Worm (Caenorhabditis elegans) whole organism, young adult: ENCODE data around the gene tba-7.
A peak's percentile ranks its signal among the peaks of the same experiment; 100 is the strongest.

Experiments used
- B0336.3 ChIP-seq: fragments of 200-800 bp; sonication (Bioruptor generic); IDR thresholded peaks from 2 replicates; pipeline ENCODE4 v1.3.6; 2022; ENCODE audit warnings: missing genetic modification characterization, missing compliant biosample characterization
- C17E4.6 ChIP-seq: fragments of 200-800 bp; sonication (Bioruptor generic); IDR thresholded peaks from 2 replicates; pipeline ENCODE4 v1.3.6; 2022; ENCODE audit warnings: missing genetic modification reagents, missing genetic modification characterization, missing compliant biosample characterization
- D2030.7 ChIP-seq: fragments of 200-800 bp; sonication (Bioruptor generic); IDR thresholded peaks from 2 replicates; pipeline ENCODE4 v1.3.6; 2022; ENCODE audit warnings: missing genetic modification reagents, missing genetic modification characterization, missing compliant biosample characterization
- F37B4.10 ChIP-seq: fragments of 200-800 bp; sonication (Bioruptor generic); IDR thresholded peaks from 2 replicates; pipeline ENCODE4 v1.3.6; 2022; ENCODE audit warnings: missing genetic modification characterization, missing compliant biosample characterization
- F39B2.1 ChIP-seq: fragments of 200-800 bp; sonication (Bioruptor generic); IDR thresholded peaks from 2 replicates; pipeline ENCODE4 v1.3.6; 2022; ENCODE audit warnings: missing genetic modification reagents, missing genetic modification characterization, missing compliant biosample characterization
- F49E8.2 ChIP-seq: sonication (generic microtip); optimal IDR thresholded peaks from 3 replicates; lab custom pipeline; 2017; ENCODE audit warnings: missing genetic modification characterization, mild to moderate bottlenecking, missing compliant biosample characterization, antibody characterized with exemption, moderate library complexity; ENCODE audit not compliant: insufficient read depth
- F57A8.1 ChIP-seq: fragments of 200-800 bp; sonication (Bioruptor generic); optimal IDR thresholded peaks from 2 replicates; lab custom pipeline; 2018; ENCODE audit warnings: mild to moderate bottlenecking, missing genetic modification characterization, moderate library complexity, missing compliant biosample characterization
- K11D2.4 ChIP-seq: fragments of 200-800 bp; sonication (Bioruptor generic); IDR thresholded peaks from 2 replicates; pipeline ENCODE4 v1.3.6; 2022; ENCODE audit warnings: missing genetic modification reagents, missing genetic modification characterization, missing compliant biosample characterization
- Y53G8AR.9 ChIP-seq: fragments of 200-800 bp; sonication (Bioruptor generic); conservative IDR thresholded peaks from 2 replicates; pipeline ENCODE4 v1.3.6; 2022; ENCODE audit warnings: missing genetic modification reagents, missing genetic modification characterization, missing compliant biosample characterization
- Y56A3A.18 ChIP-seq: fragments of 200-800 bp; sonication (Bioruptor generic); IDR thresholded peaks from 2 replicates; pipeline ENCODE4 v1.3.6; 2022; ENCODE audit warnings: missing genetic modification reagents, missing genetic modification characterization, missing compliant biosample characterization
- ZK185.1 ChIP-seq: sonication (generic microtip); optimal IDR thresholded peaks from 2 replicates; lab custom pipeline; 2016; ENCODE audit warnings: mild to moderate bottlenecking, missing genetic modification characterization, missing compliant biosample characterization; ENCODE audit not compliant: poor library complexity, severe bottlenecking
- ama-1 ChIP-seq, 3 experiments: fragments of 150-350 bp in 1 of 3; sonication (generic microtip) in 2 of 3; optimal IDR thresholded peaks; 2 replicates each; lab custom pipeline; 2014 to 2018; ENCODE audit warnings: missing biosample characterization in 2 of 3, missing genetic modification characterization in 2 of 3, missing genetic modification reagents in 2 of 3
- bed-1 ChIP-seq: fragments of 200-800 bp; sonication (Bioruptor generic); IDR thresholded peaks from 2 replicates; pipeline ENCODE4 v1.3.6; 2022; ENCODE audit warnings: missing genetic modification reagents, missing genetic modification characterization, missing compliant biosample characterization
- cebp-2 ChIP-seq: fragments of 200-800 bp; sonication (Bioruptor generic); IDR thresholded peaks from 2 replicates; pipeline ENCODE4 v1.3.6; 2022; ENCODE audit warnings: missing genetic modification characterization, missing compliant biosample characterization
- ceh-100 ChIP-seq: fragments of 200-800 bp; sonication (Bioruptor generic); IDR thresholded peaks from 2 replicates; pipeline ENCODE4 v1.3.6; 2022; ENCODE audit warnings: missing genetic modification reagents, missing genetic modification characterization, missing compliant biosample characterization
- ceh-40 ChIP-seq: fragments of 200-800 bp; sonication (Bioruptor generic); IDR thresholded peaks from 2 replicates; pipeline ENCODE4 v1.3.6; 2022; ENCODE audit warnings: missing genetic modification characterization, missing compliant biosample characterization
- dpl-1 ChIP-seq: fragments of 150-350 bp; optimal IDR thresholded peaks from 2 replicates; lab custom pipeline; 2014; ENCODE audit warnings: missing biosample characterization, missing genetic modification reagents, missing genetic modification characterization
- efl-1 ChIP-seq: fragments of 150-350 bp; optimal IDR thresholded peaks from 2 replicates; lab custom pipeline; 2014; ENCODE audit warnings: missing biosample characterization, missing genetic modification reagents, missing genetic modification characterization
- egl-18 ChIP-seq: fragments of 200-800 bp; sonication (Bioruptor generic); IDR thresholded peaks from 2 replicates; pipeline ENCODE4 v1.3.6; 2022; ENCODE audit warnings: missing genetic modification reagents, missing genetic modification characterization, missing compliant biosample characterization
- egrh-3 ChIP-seq: fragments of 200-800 bp; sonication (Bioruptor generic); IDR thresholded peaks from 2 replicates; pipeline ENCODE4 v1.3.6; 2022; ENCODE audit warnings: missing genetic modification reagents, missing genetic modification characterization, missing compliant biosample characterization
- fkh-3 ChIP-seq: sonication (generic microtip); optimal IDR thresholded peaks from 2 replicates; lab custom pipeline; 2016; ENCODE audit warnings: mild to moderate bottlenecking, missing genetic modification characterization, missing compliant biosample characterization
- hlh-26 ChIP-seq: fragments of 200-800 bp; sonication (Bioruptor generic); conservative IDR thresholded peaks from 2 replicates; pipeline ENCODE4 v1.3.6; 2022; ENCODE audit warnings: missing genetic modification reagents, missing genetic modification characterization, missing compliant biosample characterization
- hmg-1.2 ChIP-seq: fragments of 200-800 bp; sonication (Bioruptor generic); IDR thresholded peaks from 2 replicates; pipeline ENCODE4 v1.3.6; 2022; ENCODE audit warnings: missing genetic modification reagents, missing genetic modification characterization, missing compliant biosample characterization
- hmg-20 ChIP-seq: fragments of 200-800 bp; sonication (Bioruptor generic); IDR thresholded peaks from 2 replicates; pipeline ENCODE4 v1.3.6; 2022; ENCODE audit warnings: missing genetic modification reagents, missing genetic modification characterization, missing compliant biosample characterization
- lag-1 ChIP-seq: fragments of 200-800 bp; sonication (Bioruptor generic); IDR thresholded peaks from 2 replicates; pipeline ENCODE4 v1.3.6; 2022; ENCODE audit warnings: missing genetic modification reagents, missing genetic modification characterization, missing compliant biosample characterization
- lin-54 ChIP-seq: fragments of 200-800 bp; sonication (Bioruptor generic); optimal IDR thresholded peaks from 2 replicates; lab custom pipeline; 2018; ENCODE audit warnings: mild to moderate bottlenecking, missing genetic modification characterization, missing compliant biosample characterization
- lsl-1 ChIP-seq: fragments of 200-800 bp; sonication (Bioruptor generic); optimal IDR thresholded peaks from 2 replicates; lab custom pipeline; 2018; ENCODE audit warnings: mild to moderate bottlenecking, missing genetic modification characterization, moderate library complexity, missing compliant biosample characterization
- madf-6 ChIP-seq: fragments of 200-800 bp; sonication (Bioruptor generic); IDR thresholded peaks from 2 replicates; pipeline ENCODE4 v1.3.6; 2022; ENCODE audit warnings: missing genetic modification reagents, missing genetic modification characterization, missing compliant biosample characterization
- mel-28 ChIP-seq: sonication (generic microtip); optimal IDR thresholded peaks from 2 replicates; lab custom pipeline; 2016; ENCODE audit warnings: borderline replicate concordance, mild to moderate bottlenecking, missing genetic modification characterization, missing compliant biosample characterization
- mxl-1 ChIP-seq: sonication (generic microtip); optimal IDR thresholded peaks from 2 replicates; lab custom pipeline; 2016; ENCODE audit warnings: missing genetic modification characterization, missing compliant biosample characterization
- nfyb-1 ChIP-seq: fragments of 200-800 bp; sonication (Bioruptor generic); IDR thresholded peaks from 2 replicates; pipeline ENCODE4 v1.3.6; 2022; ENCODE audit warnings: missing genetic modification reagents, missing genetic modification characterization, missing compliant biosample characterization
- nhr-27 ChIP-seq: fragments of 200-800 bp; sonication (Bioruptor generic); optimal IDR thresholded peaks from 2 replicates; lab custom pipeline; 2018; ENCODE audit warnings: mild to moderate bottlenecking, missing genetic modification characterization, moderate library complexity, missing compliant biosample characterization
- nhr-90 ChIP-seq: sonication (generic microtip); optimal IDR thresholded peaks from 2 replicates; lab custom pipeline; 2016; ENCODE audit warnings: missing genotype, mild to moderate bottlenecking, missing genetic modification characterization, missing compliant biosample characterization
- rpc-1 ChIP-seq, 2 experiments: fragments of 150-350 bp in 1 of 2; sonication (generic microtip) in 1 of 2; optimal IDR thresholded peaks; 2 replicates each; lab custom pipeline; 2014 to 2018; ENCODE audit warnings: missing biosample characterization in 1 of 2, missing genetic modification characterization in 1 of 2, missing genetic modification reagents in 1 of 2, missing genotype in 1 of 2
- snpc-4 ChIP-seq, 5 experiments: fragments of 150-350 bp in 1 of 5; sonication (generic microtip) in 4 of 5; optimal IDR thresholded peaks; 2 replicates each; lab custom pipeline; 2014 to 2018; ENCODE audit warnings: missing genetic modification characterization in 5 of 5, missing biosample characterization in 3 of 5, antibody characterized with exemption in 2 of 5, mild to moderate bottlenecking in 2 of 5, missing compliant biosample characterization in 2 of 5, missing genotype in 2 of 5, moderate library complexity in 2 of 5, missing genetic modification reagents in 1 of 5
- sptf-2 ChIP-seq: fragments of 200-800 bp; sonication (Bioruptor generic); optimal IDR thresholded peaks from 2 replicates; lab custom pipeline; 2018; ENCODE audit warnings: mild to moderate bottlenecking, missing genetic modification characterization, missing compliant biosample characterization
- zfh-2 ChIP-seq: fragments of 200-800 bp; sonication (Bioruptor generic); conservative IDR thresholded peaks from 2 replicates; pipeline ENCODE4 v1.3.6; 2022; ENCODE audit warnings: missing genetic modification reagents, missing genetic modification characterization, missing compliant biosample characterization
- ztf-22 ChIP-seq: fragments of 200-800 bp; sonication (Bioruptor generic); optimal IDR thresholded peaks from 2 replicates; lab custom pipeline; 2018; ENCODE audit warnings: mild to moderate bottlenecking, missing genetic modification characterization, moderate library complexity, missing compliant biosample characterization
- ztf-26 ChIP-seq: sonication (generic microtip); optimal IDR thresholded peaks from 2 replicates; lab custom pipeline; 2017; ENCODE audit warnings: missing genetic modification characterization, missing compliant biosample characterization
- ztf-6 ChIP-seq: fragments of 200-800 bp; sonication (Bioruptor generic); IDR thresholded peaks from 2 replicates; pipeline ENCODE4 v1.3.6; 2022; ENCODE audit warnings: missing genetic modification reagents, missing genetic modification characterization, missing compliant biosample characterization

The tba-7 gene

ce11 chrIII:11341466-11341865, 30.1 kb downstream of the tba-7 start:
- TF ChIP-seq mxl-1 (no peak), efl-1 (GFP tag; lab: Kevin White, UChicago) (no peak), ceh-40 (GFP tag; lab: Robert Waterston, UW) (no peak), lsl-1 (GFP tag; lab: Kevin White, UChicago) (no peak), B0336.3 (no peak), rpc-1 (optimal IDR thresholded peaks at IDR 0.05; lab: Kevin White, UChicago) (no peak), rpc-1 (tag; optimal IDR thresholded peaks at IDR 0.05; lab: Kevin White, UChicago) (no peak), F39B2.1 (no peak)

ce11 chrIII:11337627-11338026, 34.0 kb downstream of the tba-7 start:
- TF ChIP-seq nhr-27 (tag; lab: Kevin White, UChicago): no peak
- no peak for TF ChIP-seq cebp-2
- no peak for TF ChIP-seq fkh-3
- no peak for TF ChIP-seq lin-54 (GFP tag; lab: Kevin White, UChicago)
- TF ChIP-seq D2030.7: no peak
- no peak for TF ChIP-seq mel-28
- TF ChIP-seq egrh-3 (GFP tag; lab: Robert Waterston, UW): no peak
- no peak for TF ChIP-seq C17E4.6 (GFP tag; lab: Robert Waterston, UW)
- no peak for TF ChIP-seq K11D2.4 (GFP tag; lab: Robert Waterston, UW)

- TF ChIP-seq Y56A3A.18 (GFP tag; lab: Robert Waterston, UW) (no peak), hmg-1.2 (peak; percentile 11; the same call in 1 of the 2 replicates), sptf-2 (GFP tag; lab: Kevin White, UChicago) (no peak), hlh-26 (GFP tag; lab: Robert Waterston, UW) (no peak), ceh-100 (no peak), zfh-2 (GFP tag; lab: Robert Waterston, UW) (peak; percentile 57), ztf-26 (tag; lab: Kevin White, UChicago) (no peak), F37B4.10 (GFP tag; lab: Robert Waterston, UW) (no peak), nfyb-1 (GFP tag; lab: Robert Waterston, UW) (0 out of 2 replicates have a peak, but pooled peaks have one; percentile 53), B0336.3 (no peak), ztf-22 (no peak)
Measured at ce11 chrIII:11336072-11336471, 35.5 kb downstream of the tba-7 start.

ce11 chrIII:11334346-11334745, 37.2 kb downstream of the tba-7 start:
- TF ChIP-seq ztf-6 (GFP tag; lab: Robert Waterston, UW) (no peak), zfh-2 (GFP tag; lab: Robert Waterston, UW) (peak; percentile 78)

- no peak for TF ChIP-seq hmg-20 (GFP tag; lab: Robert Waterston, UW)
- no peak for TF ChIP-seq Y53G8AR.9 (GFP tag; lab: Robert Waterston, UW)
- TF ChIP-seq nhr-90 (tag; lab: Kevin White, UChicago): no peak
- TF ChIP-seq lag-1 (GFP tag; lab: Robert Waterston, UW): no peak
- TF ChIP-seq egrh-3 (GFP tag; lab: Robert Waterston, UW): no peak
- TF ChIP-seq ZK185.1 (tag; lab: Kevin White, UChicago): no peak
- no peak for TF ChIP-seq nfyb-1 (GFP tag; lab: Robert Waterston, UW)
- no peak for TF ChIP-seq bed-1 (GFP tag; lab: Robert Waterston, UW)
- no peak for TF ChIP-seq F49E8.2 (tag; lab: Kevin White, UChicago)
- no peak for TF ChIP-seq snpc-4 (GFP tag; optimal IDR thresholded peaks at IDR 0.05; lab: Kevin White, UChicago)
- no peak for TF ChIP-seq snpc-4 (tag; optimal IDR thresholded peaks at IDR 0.05; lab: Kevin White, UChicago)
- no peak for TF ChIP-seq efl-1 (GFP tag; lab: Kevin White, UChicago)
- no peak for TF ChIP-seq F57A8.1 (GFP tag; lab: Kevin White, UChicago)
- TF ChIP-seq dpl-1 (GFP tag; lab: Kevin White, UChicago): no peak
- TF ChIP-seq ama-1 (optimal IDR thresholded peaks at IDR 0.05; lab: Kevin White, UChicago): no peak
- TF ChIP-seq ama-1 (GFP tag; optimal IDR thresholded peaks at IDR 0.05; lab: Kevin White, UChicago): no peak
- no peak for TF ChIP-seq madf-6 (GFP tag; lab: Robert Waterston, UW)
- TF ChIP-seq egl-18 (GFP tag; lab: Robert Waterston, UW): no peak
Measured at ce11 chrIII:11333032-11333732, 38.4 kb downstream of the tba-7 start, which contains the start of gene T28D6.5. Gene T28D6.5, plus strand, starts transcription at chrIII:11333682.
